Worm (Caenorhabditis elegans): ENCODE results near the gene F41E6.15.
"Not testable (repeated sequence)": the region's sequence is repeated elsewhere in the genome, so short reads cannot be mapped to it uniquely, and the experiment has no call there.

The F41E6.15 gene

DNA sequence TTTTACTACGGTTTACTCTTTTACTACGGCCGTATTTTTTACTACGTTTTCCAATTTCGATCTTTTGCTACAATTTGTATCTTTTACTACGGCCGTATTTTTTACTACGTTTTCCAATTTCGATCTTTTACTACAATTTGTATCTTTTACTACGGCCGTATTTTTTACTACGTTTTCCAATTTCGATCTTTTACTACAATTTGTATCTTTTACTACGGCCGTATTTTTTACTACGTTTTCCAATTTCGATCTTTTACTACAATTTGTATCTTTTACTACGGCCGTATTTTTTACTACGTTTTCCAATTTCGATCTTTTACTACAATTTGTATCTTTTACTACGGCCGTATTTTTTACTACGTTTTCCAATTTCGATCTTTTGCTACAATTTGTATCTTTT, 27.8 kb downstream of the F41E6.15 start, which contains the start of gene F25G6.1:
Gene F25G6.1, plus strand, starts transcription at position 301 of the 400 bp plus-strand sequence.
- not testable (repeated sequence) for TF ChIP-seq sptf-2 (GFP tag; optimal IDR thresholded peaks at IDR 0.05); nhr-120 (GFP tag; IDR thresholded peaks at IDR 0.05); unc-62 (GFP tag; optimal IDR thresholded peaks at IDR 0.05)

DNA sequence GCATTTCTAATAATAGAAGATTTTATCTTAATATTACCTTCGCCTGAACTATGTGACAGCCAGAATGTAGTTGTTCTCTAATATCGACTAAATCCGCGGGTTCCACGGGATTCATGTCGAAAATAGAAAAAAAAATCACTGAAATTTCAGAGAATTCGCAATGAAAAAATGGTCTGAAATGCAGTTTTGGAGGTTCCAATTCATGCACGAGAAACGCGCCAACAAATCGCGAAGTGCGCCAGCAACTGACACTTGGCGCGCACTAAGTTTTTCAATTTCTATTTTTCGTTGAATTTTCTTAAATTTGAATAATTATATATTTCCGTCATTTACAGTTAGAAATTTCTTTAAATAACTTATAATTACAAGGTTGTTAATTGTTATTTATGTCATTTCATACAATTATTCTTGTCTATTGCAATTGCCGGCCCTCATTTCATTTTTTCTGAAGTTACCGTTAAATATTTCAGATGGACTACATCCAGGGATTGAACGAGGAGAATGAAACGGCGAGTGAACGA, 32.6 kb downstream of the F41E6.15 start, which contains the start of the genes F25G6.9 and symk-1:
Gene F25G6.9, minus strand, starts transcription at position 160 of the 521 bp plus-strand sequence.
Gene symk-1, plus strand, starts transcription at position 471 of the 521 bp plus-strand sequence.
- no peak for TF ChIP-seq chd-7 (tag; optimal IDR thresholded peaks at IDR 0.05)
- no peak for TF ChIP-seq him-1 (tag; optimal IDR thresholded peaks at IDR 0.05)
- TF ChIP-seq tbp1 (GFP tag; optimal IDR thresholded peaks at IDR 0.05), result peak; percentile 17
- TF ChIP-seq Y95B8A.8 (GFP tag; IDR thresholded peaks at IDR 0.05), result no peak
- no peak for TF ChIP-seq hrde-1 (tag; optimal IDR thresholded peaks at IDR 0.05; ENCODE audit: borderline replicate concordance)
- TF ChIP-seq ama-1 (optimal IDR thresholded peaks at IDR 0.05), result no peak
- TF ChIP-seq ama-1 (GFP tag; optimal IDR thresholded peaks at IDR 0.05), result no peak
- TF ChIP-seq snpc-1.3 (tag; optimal IDR thresholded peaks at IDR 0.05; ENCODE audit: insufficient read depth), result no peak
- TF ChIP-seq snpc-1.1 (tag; optimal IDR thresholded peaks at IDR 0.05; ENCODE audit: insufficient read depth), result peak; percentile 28
- TF ChIP-seq ccch-3 (GFP tag; optimal IDR thresholded peaks at IDR 0.05), result no peak
- no peak for TF ChIP-seq mes-4 (tag; optimal IDR thresholded peaks at IDR 0.05)
- no peak for TF ChIP-seq nhr-27 (tag; optimal IDR thresholded peaks at IDR 0.05)
- TF ChIP-seq gei-17 (GFP tag; optimal IDR thresholded peaks at IDR 0.05), result no peak
- peak; percentile 26; the same call in 1 of the 2 replicates for TF ChIP-seq hmg-1.2 (GFP tag; IDR thresholded peaks at IDR 0.05)
- TF ChIP-seq mcd-1 (GFP tag; IDR thresholded peaks at IDR 0.05), result peak; percentile 71
- no peak for TF ChIP-seq ztf-28 (GFP tag; IDR thresholded peaks at IDR 0.05)
- TF ChIP-seq hmg-20 (GFP tag; IDR thresholded peaks at IDR 0.05), result no peak
- no peak for TF ChIP-seq ets-4 (GFP tag; optimal IDR thresholded peaks at IDR 0.05)
- no peak for TF ChIP-seq hlh-12 (tag; optimal IDR thresholded peaks at IDR 0.05)
- TF ChIP-seq efl-1 (GFP tag; optimal IDR thresholded peaks at IDR 0.05), result peak; percentile 27
- TF ChIP-seq cebp-2 (GFP tag; IDR thresholded peaks at IDR 0.05), result no peak
- TF ChIP-seq ztf-18 (tag; optimal IDR thresholded peaks at IDR 0.05), result peak; percentile 96
- 0 out of 2 replicates have a peak, but pooled peaks have one; percentile 28 for TF ChIP-seq B0336.3 (GFP tag; IDR thresholded peaks at IDR 0.05)
- TF ChIP-seq F10E7.11 (tag; optimal IDR thresholded peaks at IDR 0.05), result no peak
- TF ChIP-seq Y53F4B.3 (GFP tag; IDR thresholded peaks at IDR 0.05), result no peak
- no peak for TF ChIP-seq rpc-1 (optimal IDR thresholded peaks at IDR 0.05)
- no peak for TF ChIP-seq rpc-1 (tag; optimal IDR thresholded peaks at IDR 0.05)
- no peak for TF ChIP-seq B0019.2 (GFP tag; conservative IDR thresholded peaks at IDR 0.05)
- no peak for TF ChIP-seq unc-62 (GFP tag; optimal IDR thresholded peaks at IDR 0.05)
- peak; percentile 42 for TF ChIP-seq F33H1.4 (GFP tag; IDR thresholded peaks at IDR 0.05)
- TF ChIP-seq nhr-179 (tag; optimal IDR thresholded peaks at IDR 0.05), result no peak
- no peak for TF ChIP-seq F39B2.1 (GFP tag; IDR thresholded peaks at IDR 0.05)
- TF ChIP-seq die-1 (tag; optimal IDR thresholded peaks at IDR 0.05), result no peak
- TF ChIP-seq T26A5.8 (tag; optimal IDR thresholded peaks at IDR 0.05), result no peak
- no peak for TF ChIP-seq ceh-58 (GFP tag; IDR thresholded peaks at IDR 0.05)
- TF ChIP-seq ZK185.1 (tag; optimal IDR thresholded peaks at IDR 0.05; ENCODE audit: poor library complexity, severe bottlenecking), result peak; percentile 45
- TF ChIP-seq lin-35 (GFP tag; optimal IDR thresholded peaks at IDR 0.05), result peak in 1 of 3 experiments; percentile 42
- TF ChIP-seq aptf-2 (GFP tag; conservative IDR thresholded peaks at IDR 0.05), result no peak
- TF ChIP-seq F55B11.4 (tag; optimal IDR thresholded peaks at IDR 0.05; ENCODE audit: borderline replicate concordance, insufficient read depth), result no peak
- no peak for TF ChIP-seq dpl-1 (GFP tag; optimal IDR thresholded peaks at IDR 0.05)
- peak; percentile 60; the same call in 1 of the 2 replicates for TF ChIP-seq rcor-1 (GFP tag; IDR thresholded peaks at IDR 0.05)
- no peak for TF ChIP-seq F52B5.7 (tag; optimal IDR thresholded peaks at IDR 0.05)
- peak; percentile 55; the same call in 1 of the 2 replicates for TF ChIP-seq dox-1 (GFP tag; IDR thresholded peaks at IDR 0.05)
- TF ChIP-seq attf-5 (GFP tag; optimal IDR thresholded peaks at IDR 0.05), result no peak
- TF ChIP-seq xnd-1 (tag; optimal IDR thresholded peaks at IDR 0.05), result peak; percentile 27
